Worm (Caenorhabditis elegans): ENCODE results near the gene JC8.4.

- TF ChIP-seq flh-1 (GFP tag; optimal IDR thresholded peaks at IDR 0.05) (no peak), nhr-76 (tag; optimal IDR thresholded peaks at IDR 0.05) (no peak), mep-1 (tag; optimal IDR thresholded peaks at IDR 0.05) (no peak), unc-39 (tag; optimal IDR thresholded peaks at IDR 0.05) (no peak), elt-1 (tag; optimal IDR thresholded peaks at IDR 0.05; ENCODE audit: borderline replicate concordance, insufficient read depth) (no peak), ces-1 (GFP tag; optimal IDR thresholded peaks at IDR 0.05) (no peak), ztf-11 (tag; optimal IDR thresholded peaks at IDR 0.05) (no peak)
Observed at ce11 chrIV:13204037-13204436, 39.4 kb upstream of the JC8.4 start, which contains the start of gene ced-3.

Measured in whole organism, mixed stage, embryonic.